Worm (Caenorhabditis elegans) whole organism, L1 larva: ENCODE results near the gene C45G9.12.

Experiments
- F16B12.6 ChIP-seq: fragments of 150-350 bp; optimal IDR thresholded peaks from 2 replicates; lab custom pipeline; 2014; ENCODE audit warnings: missing biosample characterization, missing genetic modification characterization
- aha-1 ChIP-seq: fragments of 150-350 bp; optimal IDR thresholded peaks from 2 replicates; lab custom pipeline; 2014; ENCODE audit warnings: missing biosample characterization, missing genetic modification characterization
- alr-1 ChIP-seq: fragments of 200-800 bp; sonication (Bioruptor generic); optimal IDR thresholded peaks from 2 replicates; lab custom pipeline; 2018; ENCODE audit warnings: borderline replicate concordance, mild to moderate bottlenecking, missing genetic modification characterization, missing compliant biosample characterization
- aly-2 ChIP-seq: fragments of 150-350 bp; optimal IDR thresholded peaks from 2 replicates; lab custom pipeline; 2014; ENCODE audit warnings: missing biosample characterization, missing genetic modification characterization
- ceh-82 ChIP-seq, 3 experiments: fragments of 150-350 bp in 1 of 3; sonication (generic microtip) in 2 of 3; optimal IDR thresholded peaks; 2 replicates each; lab custom pipeline; 2014 to 2017; ENCODE audit warnings: missing biosample characterization in 3 of 3, missing genetic modification characterization in 3 of 3
- ces-1 ChIP-seq: fragments of 150-350 bp; optimal IDR thresholded peaks from 2 replicates; lab custom pipeline; 2014; ENCODE audit warnings: missing biosample characterization, missing genetic modification reagents, missing genetic modification characterization
- efl-1 ChIP-seq, 4 experiments: fragments of 150-350 bp; optimal IDR thresholded peaks in 3 of 4; peaks in 1 of 4; 1 replicate in 1 of 4; 2 replicates in 3 of 4; lab custom pipeline; 2014; ENCODE audit warnings: missing biosample characterization in 2 of 4, missing genetic modification characterization in 2 of 4, missing genetic modification reagents in 2 of 4
- efl-3 ChIP-seq: fragments of 200-800 bp; sonication (Bioruptor generic); optimal IDR thresholded peaks from 2 replicates; lab custom pipeline; 2018; ENCODE audit warnings: mild to moderate bottlenecking, missing genetic modification characterization, missing compliant biosample characterization
- elt-3 ChIP-seq, 6 experiments: fragments of 150-350 bp in 1 of 6; sonication (generic microtip); optimal IDR thresholded peaks; 2 replicates each; lab custom pipeline; 2017 to 2018; ENCODE audit warnings: missing biosample characterization in 6 of 6, missing genetic modification characterization in 6 of 6, inconsistent platforms in 1 of 6
- fkh-10 ChIP-seq: sonication (generic microtip); optimal IDR thresholded peaks from 2 replicates; lab custom pipeline; 2017; ENCODE audit warnings: missing biosample characterization, missing genetic modification reagents, missing genetic modification characterization
- fkh-4 ChIP-seq: sonication (generic microtip); optimal IDR thresholded peaks from 2 replicates; lab custom pipeline; 2016; ENCODE audit warnings: missing compliant biosample characterization, missing genetic modification characterization, borderline replicate concordance
- fos-1 ChIP-seq: fragments of 150-350 bp; optimal IDR thresholded peaks from 2 replicates; lab custom pipeline; 2014; ENCODE audit warnings: missing biosample characterization, missing genetic modification characterization
- grh-1 ChIP-seq: fragments of 200-800 bp; sonication (Bioruptor generic); IDR thresholded peaks from 2 replicates; pipeline ENCODE4 v1.3.6; 2022; ENCODE audit warnings: missing genetic modification reagents, missing genetic modification characterization, missing compliant biosample characterization
- isw-1 ChIP-seq: fragments of 200-800 bp; sonication (Bioruptor generic); IDR thresholded peaks from 2 replicates; pipeline ENCODE4 v1.3.6; 2022; ENCODE audit warnings: missing genetic modification characterization, missing compliant biosample characterization
- jun-1 ChIP-seq: fragments of 150-350 bp; optimal IDR thresholded peaks from 2 replicates; lab custom pipeline; 2014; ENCODE audit warnings: missing biosample characterization, missing genetic modification reagents, missing genetic modification characterization
- lin-13 ChIP-seq: fragments of 150-350 bp; optimal IDR thresholded peaks from 2 replicates; lab custom pipeline; 2014; ENCODE audit warnings: missing biosample characterization, missing genetic modification reagents, missing genetic modification characterization
- lin-14 ChIP-seq: fragments of 200-800 bp; sonication (Bioruptor generic); optimal IDR thresholded peaks from 2 replicates; lab custom pipeline; 2018; ENCODE audit warnings: mild to moderate bottlenecking, missing genetic modification characterization, moderate library complexity, missing compliant biosample characterization
- lin-15B ChIP-seq: fragments of 150-350 bp; sonication (generic microtip); optimal IDR thresholded peaks from 3 replicates; lab custom pipeline; 2014; ENCODE audit warnings: missing biosample characterization, missing genetic modification characterization
- mdl-1 ChIP-seq, 2 experiments: fragments of 150-350 bp; optimal IDR thresholded peaks; 2 replicates each; lab custom pipeline; 2014 to 2017; ENCODE audit warnings: missing biosample characterization in 2 of 2, missing genetic modification characterization in 2 of 2, inconsistent platforms in 1 of 2
- mef-2 ChIP-seq: fragments of 150-350 bp; optimal IDR thresholded peaks from 2 replicates; lab custom pipeline; 2014; ENCODE audit warnings: missing biosample characterization, missing genetic modification characterization
- mep-1 ChIP-seq: fragments of 150-350 bp; optimal IDR thresholded peaks from 2 replicates; lab custom pipeline; 2014; ENCODE audit warnings: missing biosample characterization, missing genetic modification characterization
- nhr-11 ChIP-seq: fragments of 150-350 bp; optimal IDR thresholded peaks from 2 replicates; lab custom pipeline; 2014; ENCODE audit warnings: missing biosample characterization, missing genetic modification characterization
- nhr-12 ChIP-seq: sonication (generic microtip); optimal IDR thresholded peaks from 2 replicates; lab custom pipeline; 2017; ENCODE audit warnings: missing biosample characterization, missing genetic modification characterization
- nhr-19 ChIP-seq: fragments of 200-800 bp; sonication (Bioruptor generic); conservative IDR thresholded peaks from 2 replicates; pipeline ENCODE4 v1.3.6; 2022; ENCODE audit warnings: missing genetic modification characterization, missing compliant biosample characterization
- nhr-20 ChIP-seq: sonication (generic microtip); optimal IDR thresholded peaks from 2 replicates; lab custom pipeline; 2016; ENCODE audit warnings: mild to moderate bottlenecking, missing genetic modification characterization, missing compliant biosample characterization
- nhr-28 ChIP-seq: fragments of 150-350 bp; optimal IDR thresholded peaks from 2 replicates; lab custom pipeline; 2014; ENCODE audit warnings: missing biosample characterization, missing genetic modification characterization
- nhr-47 ChIP-seq: sonication (generic microtip); optimal IDR thresholded peaks from 2 replicates; lab custom pipeline; 2016; ENCODE audit warnings: mild to moderate bottlenecking, missing genetic modification characterization, moderate library complexity, missing compliant biosample characterization
- nhr-71 ChIP-seq: sonication (generic microtip); optimal IDR thresholded peaks from 2 replicates; lab custom pipeline; 2016; ENCODE audit warnings: mild to moderate bottlenecking, missing genetic modification characterization, moderate library complexity, missing compliant biosample characterization
- nhr-77 ChIP-seq: fragments of 150-350 bp; optimal IDR thresholded peaks from 2 replicates; lab custom pipeline; 2014; ENCODE audit warnings: missing biosample characterization, missing genetic modification characterization
- nhr-85 ChIP-seq: sonication (generic microtip); peaks from one replicate; lab custom pipeline; 2016; ENCODE audit warnings: missing genetic modification characterization, inconsistent platforms, missing compliant biosample characterization
- pag-3 ChIP-seq: sonication (generic microtip); optimal IDR thresholded peaks from 2 replicates; lab custom pipeline; 2017; ENCODE audit warnings: missing genetic modification characterization, mild to moderate bottlenecking, missing compliant biosample characterization, antibody characterized with exemption, borderline replicate concordance; ENCODE audit not compliant: insufficient read depth
- pqm-1 ChIP-seq: sonication (generic microtip); optimal IDR thresholded peaks from 3 replicates; lab custom pipeline; 2017; ENCODE audit warnings: missing biosample characterization, missing genetic modification characterization
- snpc-4 ChIP-seq: fragments of 150-350 bp; optimal IDR thresholded peaks from 2 replicates; lab custom pipeline; 2014; ENCODE audit warnings: missing biosample characterization, missing genetic modification characterization
- snu-23 ChIP-seq: sonication (generic microtip); optimal IDR thresholded peaks from 2 replicates; lab custom pipeline; 2016; ENCODE audit warnings: missing genetic modification characterization, missing compliant biosample characterization
- sup-37 ChIP-seq: fragments of 200-800 bp; sonication (Bioruptor generic); optimal IDR thresholded peaks from 2 replicates; lab custom pipeline; 2018; ENCODE audit warnings: mild to moderate bottlenecking, missing genetic modification characterization, missing compliant biosample characterization
- swsn-7 ChIP-seq: sonication (generic microtip); optimal IDR thresholded peaks from 2 replicates; lab custom pipeline; 2016; ENCODE audit warnings: missing genetic modification characterization, missing compliant biosample characterization
- tlp-1 ChIP-seq: fragments of 150-350 bp; optimal IDR thresholded peaks from 2 replicates; lab custom pipeline; 2014; ENCODE audit warnings: missing biosample characterization, missing genetic modification characterization
- unc-30 ChIP-seq: sonication (generic microtip); optimal IDR thresholded peaks from 2 replicates; lab custom pipeline; 2017; ENCODE audit warnings: missing biosample characterization, missing genetic modification characterization
- vab-15 ChIP-seq: sonication (generic microtip); optimal IDR thresholded peaks from 2 replicates; lab custom pipeline; 2017; ENCODE audit warnings: missing genotype, mild to moderate bottlenecking, missing genetic modification characterization, missing compliant biosample characterization
- zip-4 ChIP-seq: fragments of 200-800 bp; sonication (Bioruptor generic); optimal IDR thresholded peaks from 2 replicates; lab custom pipeline; 2018; ENCODE audit warnings: mild to moderate bottlenecking, missing genetic modification characterization, moderate library complexity, missing compliant biosample characterization
- ztf-11 ChIP-seq, 2 experiments: sonication (generic microtip); optimal IDR thresholded peaks; 2 replicates each; lab custom pipeline; 2016 to 2017; ENCODE audit warnings: missing genetic modification characterization in 2 of 2, missing biosample characterization in 1 of 2, missing compliant biosample characterization in 1 of 2
- ztf-4 ChIP-seq: fragments of 150-350 bp; optimal IDR thresholded peaks from 2 replicates; lab custom pipeline; 2014; ENCODE audit warnings: missing biosample characterization, missing genetic modification characterization

C45G9.12 gene

ce11 chrIII:5024393-5024964, 46.9 kb downstream of the C45G9.12 start, which contains the start of gene pcf-11 (continued):
- TF ChIP-seq isw-1 (GFP tag; lab: Robert Waterston, UW), result peak; percentile 56
- no peak for TF ChIP-seq vab-15
- peak; percentile 10 for TF ChIP-seq jun-1 (tag; lab: Kevin White, UChicago)
- peak; percentile 24 to 84 (median 40) for TF ChIP-seq ceh-82 (tag; optimal IDR thresholded peaks at IDR 0.05; lab: Kevin White, UChicago)
- TF ChIP-seq nhr-47 (tag; lab: Kevin White, UChicago), result peak; percentile 47
- no peak for TF ChIP-seq pag-3 (tag; lab: Kevin White, UChicago)
- no peak for TF ChIP-seq pqm-1
- peak; percentile 38 for TF ChIP-seq nhr-20
- no peak for TF ChIP-seq aha-1 (tag; lab: Kevin White, UChicago)
- peak; percentile 51 for TF ChIP-seq swsn-7
- peak; percentile 35 for TF ChIP-seq F16B12.6 (tag; lab: Kevin White, UChicago)
- TF ChIP-seq lin-13 (GFP tag; lab: Kevin White, UChicago), result peak; percentile 28
- TF ChIP-seq nhr-71 (tag; lab: Kevin White, UChicago), result peak; percentile 69
- peak; percentile 60 for TF ChIP-seq nhr-77
- TF ChIP-seq aly-2 (tag; lab: Kevin White, UChicago), result no peak
- no peak for TF ChIP-seq nhr-28
- TF ChIP-seq sup-37 (GFP tag; lab: Kevin White, UChicago), result no peak
- no peak for TF ChIP-seq ztf-11 (tag; optimal IDR thresholded peaks at IDR 0.05; lab: Kevin White, UChicago)
- TF ChIP-seq mef-2 (tag; lab: Kevin White, UChicago), result no peak
- peak; percentile 15 for TF ChIP-seq fos-1 (tag; lab: Kevin White, UChicago)
- TF ChIP-seq ces-1 (GFP tag; lab: Kevin White, UChicago), result no peak
- TF ChIP-seq nhr-11 (tag; lab: Kevin White, UChicago), result no peak
- TF ChIP-seq snu-23, result peak; percentile 78
- TF ChIP-seq alr-1 (tag; lab: Kevin White, UChicago), result no peak
- TF ChIP-seq mep-1, result peak; percentile 33
- no peak for TF ChIP-seq tlp-1 (tag; lab: Kevin White, UChicago)
- TF ChIP-seq fkh-4 (tag; lab: Kevin White, UChicago), result no peak
- peak; percentile 41; the same call in 1 of the 2 replicates for TF ChIP-seq nhr-19 (GFP tag; lab: Robert Waterston, UW)
- peak in 1 of 2 experiments; percentile 80 for TF ChIP-seq mdl-1 (tag; optimal IDR thresholded peaks at IDR 0.05; lab: Kevin White, UChicago)
- no peak for TF ChIP-seq fkh-10
- TF ChIP-seq snpc-4 (tag; lab: Kevin White, UChicago), result no peak
- peak in 2 of 6 experiments; percentile 5 to 8 for TF ChIP-seq elt-3 (tag; optimal IDR thresholded peaks at IDR 0.05; lab: Kevin White, UChicago)

- TF ChIP-seq nhr-85 (tag; lab: Kevin White, UChicago), result peak; percentile 26
- peak; percentile 32 for TF ChIP-seq ztf-4
- no peak for TF ChIP-seq aly-2 (tag; lab: Kevin White, UChicago)
- no peak for TF ChIP-seq fkh-4 (tag; lab: Kevin White, UChicago)
- no peak for TF ChIP-seq efl-3 (GFP tag; lab: Kevin White, UChicago)
- TF ChIP-seq lin-15B, result no peak
- no peak for TF ChIP-seq fkh-10
- TF ChIP-seq isw-1 (GFP tag; lab: Robert Waterston, UW), result no peak
- TF ChIP-seq zip-4 (GFP tag; lab: Kevin White, UChicago), result no peak
- TF ChIP-seq ztf-11 (tag; optimal IDR thresholded peaks at IDR 0.05; lab: Kevin White, UChicago), result no peak
Measured at ce11 chrIII:5023642-5024041, 47.8 kb downstream of the C45G9.12 start.

ce11 chrIII:5022964-5023363, 48.4 kb downstream of the C45G9.12 start, which contains the start of gene R144.13:
R144.13 (plus strand) TSS chrIII:5023264.
- TF ChIP-seq grh-1 (GFP tag; lab: Robert Waterston, UW) (no peak), pqm-1 (no peak), nhr-19 (GFP tag; lab: Robert Waterston, UW) (no peak), nhr-12 (tag; lab: Kevin White, UChicago) (no peak), unc-30 (tag; lab: Kevin White, UChicago) (no peak), lin-14 (GFP tag; lab: Kevin White, UChicago) (no peak), efl-1 (optimal IDR thresholded peaks at IDR 0.05; lab: Kevin White, UChicago) (no peak), efl-1 (GFP tag; optimal IDR thresholded peaks at IDR 0.05 in 1 of 2; lab: Kevin White, UChicago) (peak in 1 of 2 experiments; percentile 68), swsn-7 (no peak)
